Fruit fly (Drosophila melanogaster): ENCODE results near the gene Sidpn.

DNA sequence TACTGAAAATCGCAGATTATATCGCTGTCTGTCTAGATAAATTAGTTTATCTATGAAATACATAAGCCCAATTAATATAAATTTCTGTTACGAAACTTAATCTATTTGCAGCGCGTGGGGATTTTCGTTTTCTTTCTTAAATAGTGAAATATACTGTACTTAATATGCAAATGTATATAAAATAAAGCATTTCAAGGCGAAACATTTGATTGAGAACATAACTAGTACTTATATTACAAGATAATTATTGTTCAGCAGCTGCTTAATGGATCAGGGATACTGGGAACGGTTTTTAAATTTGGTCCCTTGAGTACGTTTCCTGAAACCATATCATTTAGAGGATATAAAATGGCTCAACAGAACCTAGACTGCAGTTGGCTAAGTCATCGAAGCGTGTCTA, 35.3 kb upstream of the Sidpn start, which contains the start of gene CG46465:
- TF ChIP-seq Dll (optimal IDR thresholded peaks at IDR 0.05), result no peak
- no peak for TF ChIP-seq CG8478 (optimal IDR thresholded peaks at IDR 0.05)
- no peak for TF ChIP-seq usp (GFP tag; optimal IDR thresholded peaks at IDR 0.05)
- TF ChIP-seq psq (optimal IDR thresholded peaks at IDR 0.05), result no peak
- no peak for TF ChIP-seq EcR (GFP tag; optimal IDR thresholded peaks at IDR 0.05)
- TF ChIP-seq pan (optimal IDR thresholded peaks at IDR 0.05), result no peak

All from whole organism.